Fruit fly (Drosophila melanogaster) whole organism, embryonic: ENCODE measurements around the gene CG15141.

ENCODE experiments used
- Atf3 ChIP-seq: fragments of 200-800 bp; sonication (Bioruptor generic); optimal IDR thresholded peaks from 3 replicates; lab custom pipeline; 2016; ENCODE audit warnings: missing biosample characterization, missing genetic modification characterization
- Atf6 ChIP-seq: fragments of 200-800 bp; sonication (Bioruptor generic); IDR thresholded peaks from 2 replicates; pipeline ENCODE4 v1.3.6; 2022; ENCODE audit warnings: missing biosample characterization, missing genetic modification characterization
- Awh ChIP-seq: fragments of 200-800 bp; sonication (Bioruptor generic); IDR thresholded peaks from 2 replicates; pipeline ENCODE4, ENCODE4 v1.3.6; 2022; ENCODE audit warnings: missing biosample characterization, missing genetic modification characterization
- CG10543 ChIP-seq: fragments of 200-800 bp; sonication (Bioruptor generic); optimal IDR thresholded peaks from 3 replicates; lab custom pipeline; 2017; ENCODE audit warnings: missing biosample characterization, mild to moderate bottlenecking, missing genetic modification characterization, moderate library complexity
- CG11093 ChIP-seq: fragments of 200-800 bp; sonication (Bioruptor generic); IDR thresholded peaks from 3 replicates; pipeline ENCODE4 v1.3.6; 2022; ENCODE audit warnings: missing biosample characterization, missing genetic modification characterization
- CG14050 ChIP-seq: fragments of 200-800 bp; sonication (Bioruptor generic); IDR thresholded peaks from 3 replicates; pipeline ENCODE4 v1.3.6; 2022; ENCODE audit warnings: missing biosample characterization, missing genetic modification characterization
- CG15696 ChIP-seq: fragments of 200-800 bp; sonication (Bioruptor generic); optimal IDR thresholded peaks from 2 replicates; lab custom pipeline; 2019; ENCODE audit warnings: missing biosample characterization, mild to moderate bottlenecking, missing genetic modification characterization, moderate library complexity
- CG17361 ChIP-seq: fragments of 200-800 bp; sonication (Bioruptor generic); IDR thresholded peaks from 3 replicates; pipeline ENCODE4 v1.3.6; 2022; ENCODE audit warnings: missing biosample characterization, missing genetic modification characterization
- CG2202 ChIP-seq: fragments of 200-800 bp; sonication (Bioruptor generic); optimal IDR thresholded peaks from 2 replicates; lab custom pipeline; 2018; ENCODE audit warnings: missing biosample characterization, mild to moderate bottlenecking, missing genetic modification characterization
- CG2875 ChIP-seq: fragments of 200-800 bp; sonication (Bioruptor generic); optimal IDR thresholded peaks from 2 replicates; lab custom pipeline; 2017; ENCODE audit warnings: missing biosample characterization, mild to moderate bottlenecking, missing genetic modification characterization, missing genetic modification reagents
- CG30431 ChIP-seq: fragments of 200-800 bp; sonication (Bioruptor generic); optimal IDR thresholded peaks from 2 replicates; lab custom pipeline; 2017; ENCODE audit warnings: missing biosample characterization, missing genetic modification characterization
- CG33213 ChIP-seq: fragments of 200-800 bp; sonication (Bioruptor generic); optimal IDR thresholded peaks from 3 replicates; lab custom pipeline; 2016; ENCODE audit warnings: missing biosample characterization, missing genetic modification characterization
- CG3407 ChIP-seq: fragments of 200-800 bp; sonication (Bioruptor generic); optimal IDR thresholded peaks from 2 replicates; lab custom pipeline; 2018; ENCODE audit warnings: missing biosample characterization, mild to moderate bottlenecking, missing genetic modification characterization
- CG5953 ChIP-seq: fragments of 200-800 bp; sonication (Bioruptor generic); IDR thresholded peaks from 2 replicates; pipeline ENCODE4 v1.3.6; 2022; ENCODE audit warnings: missing biosample characterization, missing genetic modification characterization
- CG7271 ChIP-seq: fragments of 200-800 bp; sonication (Bioruptor generic); optimal IDR thresholded peaks from 2 replicates; lab custom pipeline; 2018; ENCODE audit warnings: missing biosample characterization, mild to moderate bottlenecking, missing genetic modification characterization, moderate library complexity
- CG7786 ChIP-seq: fragments of 200-800 bp; sonication (Bioruptor generic); optimal IDR thresholded peaks from 2 replicates; lab custom pipeline; 2016; ENCODE audit warnings: missing biosample characterization, missing genetic modification characterization
- CG7987 ChIP-seq: fragments of 200-800 bp; sonication (Bioruptor generic); optimal IDR thresholded peaks from 2 replicates; lab custom pipeline; 2018; ENCODE audit warnings: missing biosample characterization, mild to moderate bottlenecking, missing genetic modification characterization, moderate library complexity
- CG8281 ChIP-seq: fragments of 200-800 bp; sonication (Bioruptor generic); optimal IDR thresholded peaks from 2 replicates; lab custom pipeline; 2018; ENCODE audit warnings: missing biosample characterization, mild to moderate bottlenecking, missing genetic modification characterization, moderate library complexity
- CG9727 ChIP-seq: fragments of 200-800 bp; sonication (Bioruptor generic); optimal IDR thresholded peaks from 3 replicates; lab custom pipeline; 2017; ENCODE audit warnings: missing biosample characterization, mild to moderate bottlenecking, missing genetic modification characterization
- Dad ChIP-seq: fragments of 200-800 bp; sonication (Bioruptor generic); optimal IDR thresholded peaks from 3 replicates; lab custom pipeline; 2016; ENCODE audit warnings: missing biosample characterization, missing genetic modification characterization
- Dp ChIP-seq: fragments of 200-800 bp; sonication (Bioruptor generic); optimal IDR thresholded peaks from 2 replicates; lab custom pipeline; 2018; ENCODE audit warnings: missing biosample characterization, mild to moderate bottlenecking, missing genetic modification characterization, moderate library complexity
- ERR ChIP-seq: fragments of 200-800 bp; sonication (Bioruptor generic); optimal IDR thresholded peaks from 2 replicates; lab custom pipeline; 2016; ENCODE audit warnings: missing biosample characterization, missing genetic modification characterization
- Ets65A ChIP-seq: fragments of 200-800 bp; sonication (Bioruptor generic); peaks from one replicate; lab custom pipeline; 2016; ENCODE audit warnings: missing biosample characterization, missing genetic modification characterization
- Fer1 ChIP-seq: fragments of 200-800 bp; sonication (Bioruptor generic); optimal IDR thresholded peaks from 2 replicates; lab custom pipeline; 2017; ENCODE audit warnings: missing biosample characterization, mild to moderate bottlenecking, missing genetic modification characterization
- Fer2 ChIP-seq: fragments of 200-800 bp; sonication (Bioruptor generic); optimal IDR thresholded peaks from 2 replicates; lab custom pipeline; 2018; ENCODE audit warnings: missing biosample characterization, mild to moderate bottlenecking, missing genetic modification characterization, moderate library complexity
- GATAe ChIP-seq: fragments of 200-800 bp; sonication (Bioruptor generic); conservative IDR thresholded peaks from 2 replicates; pipeline ENCODE4 v1.3.6; 2022; ENCODE audit warnings: missing biosample characterization, missing genetic modification characterization
- H2.0 ChIP-seq: fragments of 200-800 bp; sonication (Bioruptor generic); IDR thresholded peaks from 2 replicates; pipeline ENCODE4 v1.3.6; 2022; ENCODE audit warnings: missing biosample characterization, missing genetic modification characterization
- HLH4C ChIP-seq: fragments of 200-800 bp; sonication (Bioruptor generic); IDR thresholded peaks from 3 replicates; pipeline ENCODE4 v1.3.6; 2022; ENCODE audit warnings: missing biosample characterization, missing genetic modification characterization; ENCODE audit not compliant: partially characterized antibody
- Hand ChIP-seq: fragments of 200-800 bp; sonication (Bioruptor generic); optimal IDR thresholded peaks from 2 replicates; lab custom pipeline; 2017; ENCODE audit warnings: mild to moderate bottlenecking, missing biosample characterization, missing genetic modification reagents, missing genetic modification characterization
- HmgD ChIP-seq: fragments of 200-800 bp; sonication (Bioruptor generic); optimal IDR thresholded peaks from 3 replicates; lab custom pipeline; 2016; ENCODE audit warnings: missing biosample characterization, missing genetic modification characterization
- Hr39 ChIP-seq: fragments of >200 bp; optimal IDR thresholded peaks from 2 replicates; lab custom pipeline; 2017
- Ptx1 ChIP-seq: fragments of 200-800 bp; sonication (Bioruptor generic); IDR thresholded peaks from 2 replicates; pipeline ENCODE4 v1.3.6; 2022; ENCODE audit warnings: missing biosample characterization, missing genetic modification characterization
- Taf1 ChIP-seq: fragments of 200-800 bp; sonication (Bioruptor generic); IDR thresholded peaks from 2 replicates; pipeline ENCODE4 v1.3.6; 2022; ENCODE audit warnings: missing biosample characterization, missing genetic modification characterization
- Tbp ChIP-seq: fragments of >200 bp; optimal IDR thresholded peaks from 2 replicates; lab custom pipeline; 2018; ENCODE audit warnings: missing biosample characterization, missing genetic modification characterization
- amos ChIP-seq: fragments of 200-800 bp; sonication (Bioruptor generic); IDR thresholded peaks from 2 replicates; pipeline ENCODE4 v1.3.6; 2022; ENCODE audit warnings: missing biosample characterization, missing genetic modification characterization; ENCODE audit not compliant: partially characterized antibody
- ems ChIP-seq: fragments of 200-800 bp; sonication (Bioruptor generic); optimal IDR thresholded peaks from 3 replicates; lab custom pipeline; 2016; ENCODE audit warnings: missing biosample characterization, missing genetic modification characterization
- gcm ChIP-seq: fragments of 200-800 bp; sonication (Bioruptor generic); optimal IDR thresholded peaks from 2 replicates; lab custom pipeline; 2019; ENCODE audit warnings: missing biosample characterization, mild to moderate bottlenecking, missing genetic modification characterization, moderate library complexity
- gcm2 ChIP-seq: fragments of 200-800 bp; sonication (Bioruptor generic); optimal IDR thresholded peaks from 2 replicates; lab custom pipeline; 2016; ENCODE audit warnings: missing biosample characterization, missing genetic modification characterization
- jumu ChIP-seq: fragments of 200-800 bp; sonication (Bioruptor generic); optimal IDR thresholded peaks from 3 replicates; lab custom pipeline; 2016; ENCODE audit warnings: missing biosample characterization, missing genetic modification characterization
- ken ChIP-seq: fragments of 200-800 bp; sonication (Bioruptor generic); IDR thresholded peaks from 3 replicates; pipeline ENCODE4 v1.3.6; 2022; ENCODE audit warnings: missing biosample characterization, missing genetic modification characterization
- lola ChIP-seq, 3 experiments: fragments of >200 bp in 2 of 3; fragments of 200-800 bp in 1 of 3; sonication (Bioruptor generic) in 1 of 3; optimal IDR thresholded peaks; 2 replicates each; lab custom pipeline; 2017 to 2019; ENCODE audit warnings: missing biosample characterization in 3 of 3, missing genetic modification characterization in 3 of 3, mild to moderate bottlenecking in 1 of 3, moderate library complexity in 1 of 3
- odd ChIP-seq: fragments of 200-800 bp; sonication (Bioruptor generic); optimal IDR thresholded peaks from 2 replicates; lab custom pipeline; 2017; ENCODE audit warnings: missing biosample characterization, mild to moderate bottlenecking, missing genetic modification characterization
- onecut ChIP-seq: fragments of 200-800 bp; sonication (Bioruptor generic); IDR thresholded peaks from 2 replicates; pipeline ENCODE4 v1.3.6; 2022; ENCODE audit warnings: missing biosample characterization, missing genetic modification characterization
- pb ChIP-seq: fragments of 200-800 bp; sonication (Bioruptor generic); optimal IDR thresholded peaks from 3 replicates; lab custom pipeline; 2016; ENCODE audit warnings: missing biosample characterization, missing genetic modification characterization
- row ChIP-seq: fragments of 200-800 bp; sonication (Bioruptor generic); IDR thresholded peaks from 3 replicates; pipeline ENCODE4 v1.3.6; 2022; ENCODE audit warnings: missing biosample characterization, missing genetic modification characterization
- sd ChIP-seq: fragments of 200-800 bp; sonication (Bioruptor generic); optimal IDR thresholded peaks from 3 replicates; lab custom pipeline; 2018; ENCODE audit warnings: missing biosample characterization, mild to moderate bottlenecking, missing genetic modification characterization, moderate library complexity
- slbo ChIP-seq: fragments of 200-800 bp; sonication (Bioruptor generic); IDR thresholded peaks from 2 replicates; pipeline ENCODE4 v1.3.6; 2022; ENCODE audit warnings: missing biosample characterization, missing genetic modification characterization
- sqz ChIP-seq: fragments of 200-800 bp; sonication (Bioruptor generic); optimal IDR thresholded peaks from 3 replicates; lab custom pipeline; 2018; ENCODE audit warnings: missing biosample characterization, mild to moderate bottlenecking, missing genetic modification characterization

Gene CG15141

dm6 chr2L:17450505-17451415 lies 40.3 kb downstream of the CG15141 start (continued):
- TF ChIP-seq Tbp (GFP tag; lab: Kevin White, UChicago) (no peak), Fer1 (peak; percentile 58), CG5953 (GFP tag; lab: Robert Waterston, UW) (0 out of 2 replicates have a peak, but pooled peaks have one; percentile 46), CG30431 (GFP tag; lab: Kevin White, UChicago) (no peak), ken (peak; percentile 46; the same call in 1 of the 3 replicates), Atf6 (GFP tag; lab: Robert Waterston, UW) (peak; percentile 72), row (GFP tag; lab: Robert Waterston, UW) (no peak; the same call in 2 of the 3 replicates), CG8281 (tag; lab: Kevin White, UChicago) (peak; percentile 21), slbo (GFP tag; lab: Robert Waterston, UW) (peak; percentile 63), Dp (GFP tag; lab: Kevin White, UChicago) (no peak), jumu (no peak), Hand (peak; percentile 5), CG10543 (GFP tag; lab: Kevin White, UChicago) (no peak), CG7786 (GFP tag; lab: Kevin White, UChicago) (peak; percentile 1), Ets65A (GFP tag; lab: Kevin White, UChicago) (no peak), CG3407 (peak; percentile 33), CG9727 (peak; percentile 56), Ptx1 (peak; percentile 65; the same call in 1 of the 2 replicates), CG7271 (no peak), CG14050 (GFP tag; lab: Robert Waterston, UW) (peak; percentile 49; the same call in 2 of the 3 replicates), CG7987 (GFP tag; lab: Kevin White, UChicago) (no peak), HmgD (GFP tag; lab: Kevin White, UChicago) (no peak), CG15696 (tag; lab: Kevin White, UChicago) (no peak), onecut (no peak), ems (no peak), Taf1 (GFP tag; lab: Robert Waterston, UW) (0 out of 2 replicates have a peak, but pooled peaks have one; percentile 9), CG11093 (GFP tag; lab: Robert Waterston, UW) (0 out of 3 replicates have a peak, but pooled peaks have one; percentile 18), odd (GFP tag; lab: Kevin White, UChicago) (peak; percentile 38), CG2875 (GFP tag; lab: Kevin White, UChicago) (peak; percentile 53), ERR (GFP tag; lab: Kevin White, UChicago) (no peak), sqz (no peak), GATAe (GFP tag; lab: Robert Waterston, UW) (no peak), CG2202 (tag; lab: Kevin White, UChicago) (no peak), Awh (no peak), amos (GFP tag; lab: Robert Waterston, UW) (no peak), gcm2 (GFP tag; lab: Kevin White, UChicago) (peak; percentile 2), Fer2 (tag; lab: Kevin White, UChicago) (peak; percentile 18), CG17361 (GFP tag; lab: Robert Waterston, UW) (peak; percentile 65; the same call in 2 of the 3 replicates), Hr39 (lab: Kevin White, UChicago) (no peak), Dad (no peak), Atf3 (GFP tag; lab: Kevin White, UChicago) (no peak), lola (GFP tag; optimal IDR thresholded peaks at IDR 0.05; lab: Kevin White, UChicago) (no peak), gcm (GFP tag; lab: Kevin White, UChicago) (no peak), CG33213 (GFP tag; lab: Kevin White, UChicago) (no peak), sd (peak; percentile 53), H2.0 (GFP tag; lab: Robert Waterston, UW) (0 out of 2 replicates have a peak, but pooled peaks have one; percentile 4), HLH4C (GFP tag; lab: Robert Waterston, UW) (no peak), pb (GFP tag; lab: Kevin White, UChicago) (no peak)
